Worm (Caenorhabditis elegans) whole organism, late embryonic: ENCODE data around the gene F54H5.3.

ENCODE experiments used
- K02D7.2 ChIP-seq: sonication (generic microtip); optimal IDR thresholded peaks from 2 replicates; lab custom pipeline; 2017; ENCODE audit warnings: mild to moderate bottlenecking, missing genetic modification characterization, missing compliant biosample characterization
- K09A11.1 ChIP-seq: sonication (generic microtip); optimal IDR thresholded peaks from 2 replicates; lab custom pipeline; 2017; ENCODE audit warnings: antibody characterized with exemption, mild to moderate bottlenecking, missing genetic modification characterization, missing compliant biosample characterization; ENCODE audit not compliant: insufficient read depth
- T23F11.4 ChIP-seq: fragments of 200-800 bp; sonication (Bioruptor generic); optimal IDR thresholded peaks from 2 replicates; lab custom pipeline; 2018; ENCODE audit warnings: mild to moderate bottlenecking, missing genetic modification characterization, missing compliant biosample characterization
- Y22D7AL.16 ChIP-seq: sonication (generic microtip); optimal IDR thresholded peaks from 2 replicates; lab custom pipeline; 2016; ENCODE audit warnings: missing genetic modification characterization, missing compliant biosample characterization
- ceh-18 ChIP-seq: sonication (generic microtip); optimal IDR thresholded peaks from 2 replicates; lab custom pipeline; 2016; ENCODE audit warnings: missing genetic modification characterization, missing compliant biosample characterization
- ceh-19 ChIP-seq: fragments of 200-800 bp; sonication (Bioruptor generic); optimal IDR thresholded peaks from 2 replicates; lab custom pipeline; 2018; ENCODE audit warnings: mild to moderate bottlenecking, missing genetic modification characterization, missing compliant biosample characterization
- ceh-2 ChIP-seq: sonication (generic microtip); optimal IDR thresholded peaks from 2 replicates; lab custom pipeline; 2016; ENCODE audit warnings: missing genotype, missing genetic modification characterization, missing compliant biosample characterization
- ceh-22 ChIP-seq: sonication (generic microtip); optimal IDR thresholded peaks from 2 replicates; lab custom pipeline; 2017; ENCODE audit warnings: missing biosample characterization, missing genetic modification characterization
- ceh-24 ChIP-seq: sonication (generic microtip); optimal IDR thresholded peaks from 2 replicates; lab custom pipeline; 2016; ENCODE audit warnings: mild to moderate bottlenecking, missing genetic modification characterization, missing compliant biosample characterization
- ceh-30 ChIP-seq: fragments of 150-350 bp; optimal IDR thresholded peaks from 2 replicates; lab custom pipeline; 2014; ENCODE audit warnings: missing biosample characterization, missing genetic modification characterization
- ceh-6 ChIP-seq: fragments of 200-800 bp; sonication (Bioruptor generic); optimal IDR thresholded peaks from 2 replicates; lab custom pipeline; 2018; ENCODE audit warnings: mild to moderate bottlenecking, missing genetic modification characterization, missing compliant biosample characterization
- ceh-9 ChIP-seq: sonication (generic microtip); optimal IDR thresholded peaks from 2 replicates; lab custom pipeline; 2016; ENCODE audit warnings: mild to moderate bottlenecking, missing genetic modification characterization, inconsistent platforms, missing compliant biosample characterization
- che-1 ChIP-seq: sonication (generic microtip); optimal IDR thresholded peaks from 2 replicates; lab custom pipeline; 2016; ENCODE audit warnings: mild to moderate bottlenecking, missing genetic modification characterization, missing compliant biosample characterization
- dmd-4 ChIP-seq: sonication (generic microtip); optimal IDR thresholded peaks from 2 replicates; lab custom pipeline; 2016; ENCODE audit warnings: borderline replicate concordance, missing genetic modification characterization, missing compliant biosample characterization
- elt-2 ChIP-seq: sonication (generic microtip); optimal IDR thresholded peaks from 2 replicates; lab custom pipeline; 2016; ENCODE audit warnings: missing genetic modification reagents, missing genetic modification characterization, missing compliant biosample characterization
- elt-4 ChIP-seq: sonication (generic microtip); optimal IDR thresholded peaks from 2 replicates; lab custom pipeline; 2016; ENCODE audit warnings: missing genetic modification characterization, missing compliant biosample characterization
- eyg-1 ChIP-seq: sonication (generic microtip); optimal IDR thresholded peaks from 2 replicates; lab custom pipeline; 2016; ENCODE audit warnings: missing genotype, missing genetic modification characterization, missing compliant biosample characterization
- fax-1 ChIP-seq: sonication (generic microtip); optimal IDR thresholded peaks from 2 replicates; lab custom pipeline; 2016; ENCODE audit warnings: missing genotype, missing genetic modification characterization, missing compliant biosample characterization
- fkh-6 ChIP-seq: sonication (generic microtip); optimal IDR thresholded peaks from 2 replicates; lab custom pipeline; 2016; ENCODE audit warnings: missing genetic modification characterization, missing compliant biosample characterization
- gmeb-2 ChIP-seq: sonication (generic microtip); optimal IDR thresholded peaks from 2 replicates; lab custom pipeline; 2016; ENCODE audit warnings: missing genetic modification characterization, inconsistent platforms, missing compliant biosample characterization
- hlh-15 ChIP-seq: sonication (generic microtip); optimal IDR thresholded peaks from 2 replicates; lab custom pipeline; 2016; ENCODE audit warnings: missing genetic modification characterization, missing compliant biosample characterization
- hlh-6 ChIP-seq: sonication (generic microtip); optimal IDR thresholded peaks from 2 replicates; lab custom pipeline; 2016; ENCODE audit warnings: missing genotype, missing genetic modification characterization, missing compliant biosample characterization
- lin-11 ChIP-seq: fragments of 200-800 bp; sonication (Bioruptor generic); optimal IDR thresholded peaks from 2 replicates; lab custom pipeline; 2018; ENCODE audit warnings: mild to moderate bottlenecking, missing genetic modification characterization, missing compliant biosample characterization
- madf-2 ChIP-seq: sonication (generic microtip); optimal IDR thresholded peaks from 2 replicates; lab custom pipeline; 2017; ENCODE audit warnings: missing genetic modification characterization, missing compliant biosample characterization
- mec-3 ChIP-seq: sonication (generic microtip); optimal IDR thresholded peaks from 2 replicates; lab custom pipeline; 2016; ENCODE audit warnings: borderline replicate concordance, missing genetic modification characterization, missing compliant biosample characterization
- nfya-1 ChIP-seq: sonication (generic microtip); optimal IDR thresholded peaks from 2 replicates; lab custom pipeline; 2017; ENCODE audit warnings: missing genetic modification characterization, mild to moderate bottlenecking, missing compliant biosample characterization, antibody characterized with exemption, moderate library complexity
- npax-4 ChIP-seq: sonication (generic microtip); optimal IDR thresholded peaks from 2 replicates; lab custom pipeline; 2016; ENCODE audit warnings: missing genetic modification characterization, missing compliant biosample characterization
- odd-2 ChIP-seq: sonication (generic microtip); optimal IDR thresholded peaks from 2 replicates; lab custom pipeline; 2017; ENCODE audit warnings: antibody characterized with exemption, mild to moderate bottlenecking, missing genetic modification characterization, missing compliant biosample characterization
- pat-9 ChIP-seq: fragments of 200-800 bp; sonication (Bioruptor generic); optimal IDR thresholded peaks from 2 replicates; lab custom pipeline; 2018; ENCODE audit warnings: mild to moderate bottlenecking, missing genetic modification characterization, moderate library complexity, missing compliant biosample characterization
- pha-2 ChIP-seq: sonication (generic microtip); optimal IDR thresholded peaks from 2 replicates; lab custom pipeline; 2017; ENCODE audit warnings: mild to moderate bottlenecking, missing genetic modification characterization, missing compliant biosample characterization
- pha-4 ChIP-seq: fragments of 150-350 bp; optimal IDR thresholded peaks from 2 replicates; lab custom pipeline; 2018; ENCODE audit warnings: missing biosample characterization, missing genetic modification reagents, missing genetic modification characterization
- pros-1 ChIP-seq: fragments of 150-350 bp; optimal IDR thresholded peaks from 2 replicates; lab custom pipeline; 2014; ENCODE audit warnings: missing biosample characterization, missing genetic modification reagents, missing genetic modification characterization
- sdc-2 ChIP-seq: sonication (generic microtip); optimal IDR thresholded peaks from 2 replicates; lab custom pipeline; 2016; ENCODE audit warnings: missing genotype, missing genetic modification characterization, missing compliant biosample characterization
- sox-2 ChIP-seq: fragments of 200-800 bp; sonication (Bioruptor generic); IDR thresholded peaks from 2 replicates; pipeline ENCODE4 v1.3.6; 2022; ENCODE audit warnings: missing genetic modification reagents, missing genetic modification characterization, missing compliant biosample characterization
- tbx-2 ChIP-seq: sonication (generic microtip); optimal IDR thresholded peaks from 2 replicates; lab custom pipeline; 2016; ENCODE audit warnings: missing genetic modification characterization, missing compliant biosample characterization
- unc-42 ChIP-seq: sonication (generic microtip); optimal IDR thresholded peaks from 2 replicates; lab custom pipeline; 2016; ENCODE audit warnings: missing genotype, missing genetic modification characterization, missing compliant biosample characterization
- unc-55 ChIP-seq: sonication (generic microtip); optimal IDR thresholded peaks from 2 replicates; lab custom pipeline; 2017; ENCODE audit warnings: missing biosample characterization, missing genetic modification reagents, missing genetic modification characterization
- ztf-16 ChIP-seq: sonication (generic microtip); optimal IDR thresholded peaks from 2 replicates; lab custom pipeline; 2017; ENCODE audit warnings: missing genetic modification characterization, missing compliant biosample characterization

F54H5.3 gene

ce11 chrII:6610262-6610661, 11.7 kb upstream of the F54H5.3 start:
- TF ChIP-seq npax-4 (tag; lab: Kevin White, UChicago) (no peak), sdc-2 (tag; lab: Kevin White, UChicago) (no peak), dmd-4 (tag; lab: Kevin White, UChicago) (no peak), madf-2 (no peak), elt-4 (no peak), fax-1 (tag; lab: Kevin White, UChicago) (no peak), ceh-6 (GFP tag; lab: Kevin White, UChicago) (no peak)

ce11 chrII:6612544-6612943, 9.4 kb upstream of the F54H5.3 start:
- TF ChIP-seq ceh-30 (no peak), unc-42 (tag; lab: Kevin White, UChicago) (no peak), dmd-4 (tag; lab: Kevin White, UChicago) (no peak)

- no peak for TF ChIP-seq ceh-6 (GFP tag; lab: Kevin White, UChicago)
- no peak for TF ChIP-seq hlh-15 (tag; lab: Kevin White, UChicago)
These were observed 7.5 kb upstream of the F54H5.3 start for ce11 chrII:6614500-6614899.

ce11 chrII:6615232-6616029, 6.6 kb upstream of the F54H5.3 start:
- no peak for TF ChIP-seq ceh-19
- no peak for TF ChIP-seq nfya-1 (tag; lab: Kevin White, UChicago)
- no peak for TF ChIP-seq mec-3 (tag; lab: Kevin White, UChicago)
- no peak for TF ChIP-seq pha-2 (tag; lab: Kevin White, UChicago)
- TF ChIP-seq ceh-30 = no peak
- TF ChIP-seq tbx-2 (tag; lab: Kevin White, UChicago) = no peak
- TF ChIP-seq fax-1 (tag; lab: Kevin White, UChicago) = no peak
- TF ChIP-seq ceh-2 (tag; lab: Kevin White, UChicago) = no peak

- TF ChIP-seq madf-2 = no peak
- no peak for TF ChIP-seq unc-55 (GFP tag; lab: Kevin White, UChicago)
These were observed 5.9 kb upstream of the F54H5.3 start for ce11 chrII:6616135-6616534.

ce11 chrII:6616770-6617169, 5.2 kb upstream of the F54H5.3 start, which contains the start of gene klf-3:
klf-3 (plus strand) TSS chrII:6616878.
- no peak for TF ChIP-seq ceh-22
- TF ChIP-seq ceh-9 (tag; lab: Kevin White, UChicago) = no peak
- no peak for TF ChIP-seq sdc-2 (tag; lab: Kevin White, UChicago)
- no peak for TF ChIP-seq ceh-18 (tag; lab: Kevin White, UChicago)
- no peak for TF ChIP-seq pros-1 (tag; lab: Kevin White, UChicago)
- no peak for TF ChIP-seq hlh-6
- no peak for TF ChIP-seq lin-11 (tag; lab: Kevin White, UChicago)
- TF ChIP-seq gmeb-2 (tag; lab: Kevin White, UChicago) = no peak
- TF ChIP-seq pha-4 (tag; lab: Kevin White, UChicago) = no peak
- TF ChIP-seq fkh-6 (tag; lab: Kevin White, UChicago) = no peak
- TF ChIP-seq ceh-6 (GFP tag; lab: Kevin White, UChicago) = no peak
- TF ChIP-seq tbx-2 (tag; lab: Kevin White, UChicago) = no peak
- TF ChIP-seq sox-2 (GFP tag; lab: Robert Waterston, UW) = no peak
- no peak for TF ChIP-seq ztf-16
- no peak for TF ChIP-seq elt-2 (tag; lab: Kevin White, UChicago)

- TF ChIP-seq pha-4 (tag; lab: Kevin White, UChicago) = no peak
- TF ChIP-seq pha-2 (tag; lab: Kevin White, UChicago) = no peak
- no peak for TF ChIP-seq ceh-24 (tag; lab: Kevin White, UChicago)
- no peak for TF ChIP-seq fkh-6 (tag; lab: Kevin White, UChicago)
- no peak for TF ChIP-seq pat-9
- no peak for TF ChIP-seq K09A11.1 (tag; lab: Kevin White, UChicago)
- no peak for TF ChIP-seq odd-2 (tag; lab: Kevin White, UChicago)
- no peak for TF ChIP-seq elt-4
- TF ChIP-seq fax-1 (tag; lab: Kevin White, UChicago) = no peak
- no peak for TF ChIP-seq che-1 (tag; lab: Kevin White, UChicago)
- TF ChIP-seq eyg-1 (tag; lab: Kevin White, UChicago) = no peak
- no peak for TF ChIP-seq T23F11.4
- TF ChIP-seq pros-1 (tag; lab: Kevin White, UChicago) = no peak
- TF ChIP-seq unc-55 (GFP tag; lab: Kevin White, UChicago) = no peak
- TF ChIP-seq K02D7.2 (tag; lab: Kevin White, UChicago) = no peak
- TF ChIP-seq Y22D7AL.16 (tag; lab: Kevin White, UChicago) = no peak
- TF ChIP-seq tbx-2 (tag; lab: Kevin White, UChicago) = no peak
These were observed 3.0 kb upstream of the F54H5.3 start for ce11 chrII:6619007-6619406.
